Fruit fly (Drosophila melanogaster) whole organism, embryonic: Measurements from ENCODE around the gene udt.

Experiments used
- Abd-B ChIP-seq: fragments of 200-800 bp; sonication (Bioruptor generic); optimal IDR thresholded peaks from 2 replicates; lab custom pipeline; 2018; ENCODE audit warnings: missing biosample characterization, mild to moderate bottlenecking, missing genetic modification characterization, moderate library complexity
- Atf6 ChIP-seq: fragments of 200-800 bp; sonication (Bioruptor generic); IDR thresholded peaks from 2 replicates; pipeline ENCODE4 v1.3.6; 2022; ENCODE audit warnings: missing biosample characterization, missing genetic modification characterization
- BEAF-32 ChIP-seq: fragments of 200-800 bp; sonication (Bioruptor generic); optimal IDR thresholded peaks from 3 replicates; lab custom pipeline; 2017; ENCODE audit warnings: missing biosample characterization, missing genetic modification characterization, mild to moderate bottlenecking, moderate library complexity, missing genetic modification reagents
- CG12104 ChIP-seq: fragments of 200-800 bp; sonication (Bioruptor generic); optimal IDR thresholded peaks from 3 replicates; lab custom pipeline; 2016; ENCODE audit warnings: missing biosample characterization, missing genetic modification characterization
- CG16815 ChIP-seq: fragments of 200-800 bp; sonication (Bioruptor generic); optimal IDR thresholded peaks from 3 replicates; lab custom pipeline; 2017; ENCODE audit warnings: missing biosample characterization, mild to moderate bottlenecking, missing genetic modification characterization
- CG16863 ChIP-seq: fragments of 200-800 bp; sonication (Bioruptor generic); optimal IDR thresholded peaks from 3 replicates; lab custom pipeline; 2016; ENCODE audit warnings: missing biosample characterization, missing genetic modification characterization
- CG18262 ChIP-seq: fragments of 200-800 bp; optimal IDR thresholded peaks from 3 replicates; lab custom pipeline; 2019; ENCODE audit warnings: missing biosample characterization, mild to moderate bottlenecking, missing genetic modification characterization, moderate library complexity
- CG1832 ChIP-seq: fragments of 200-800 bp; sonication (Bioruptor generic); optimal IDR thresholded peaks from 2 replicates; lab custom pipeline; 2017; ENCODE audit warnings: missing biosample characterization, mild to moderate bottlenecking, missing genetic modification characterization, inconsistent platforms
- CG2120 ChIP-seq: fragments of 200-800 bp; sonication (Bioruptor generic); optimal IDR thresholded peaks from 3 replicates; lab custom pipeline; 2016; ENCODE audit warnings: missing biosample characterization, missing genetic modification characterization
- CG3726 ChIP-seq: fragments of 200-800 bp; sonication (Bioruptor generic); IDR thresholded peaks from 3 replicates; pipeline ENCODE4, ENCODE4 v1.3.6; 2022; ENCODE audit warnings: missing biosample characterization, missing genetic modification characterization
- CG4617 ChIP-seq: fragments of 200-800 bp; sonication (Bioruptor generic); optimal IDR thresholded peaks from 3 replicates; lab custom pipeline; 2016; ENCODE audit warnings: missing biosample characterization, missing genetic modification characterization, borderline replicate concordance
- CG4730 ChIP-seq: fragments of 200-800 bp; sonication (Bioruptor generic); IDR thresholded peaks from 2 replicates; pipeline ENCODE4 v1.3.6; 2022; ENCODE audit warnings: missing biosample characterization, missing genetic modification characterization
- CG6175 ChIP-seq: fragments of 200-800 bp; sonication (Bioruptor generic); IDR thresholded peaks from 3 replicates; pipeline ENCODE4 v1.3.6; 2022; ENCODE audit warnings: missing biosample characterization, missing genetic modification characterization
- CG6689 ChIP-seq: fragments of 200-800 bp; sonication (Bioruptor generic); IDR thresholded peaks from 2 replicates; pipeline ENCODE4 v1.3.6; 2022; ENCODE audit warnings: missing biosample characterization, missing genetic modification characterization
- CG7745 ChIP-seq: fragments of 200-800 bp; sonication (Bioruptor generic); optimal IDR thresholded peaks from 2 replicates; lab custom pipeline; 2018; ENCODE audit warnings: missing biosample characterization, mild to moderate bottlenecking, missing genetic modification characterization, moderate library complexity
- CG8281 ChIP-seq: fragments of 200-800 bp; sonication (Bioruptor generic); optimal IDR thresholded peaks from 2 replicates; lab custom pipeline; 2018; ENCODE audit warnings: missing biosample characterization, mild to moderate bottlenecking, missing genetic modification characterization, moderate library complexity
- CG8388 ChIP-seq: fragments of 200-800 bp; sonication (Bioruptor generic); optimal IDR thresholded peaks from 2 replicates; lab custom pipeline; 2019; ENCODE audit warnings: missing biosample characterization, mild to moderate bottlenecking, missing genetic modification characterization, moderate library complexity
- CG8478 ChIP-seq: fragments of >200 bp; optimal IDR thresholded peaks from 2 replicates; lab custom pipeline; 2018
- CG9215 ChIP-seq: fragments of 200-800 bp; sonication (Bioruptor generic); IDR thresholded peaks from 2 replicates; pipeline ENCODE4 v1.3.6; 2022; ENCODE audit warnings: missing biosample characterization, missing genetic modification characterization
- CG9609 ChIP-seq: fragments of 200-800 bp; sonication (Bioruptor generic); optimal IDR thresholded peaks from 3 replicates; lab custom pipeline; 2016; ENCODE audit warnings: missing biosample characterization, missing genetic modification characterization
- Chrac-16 ChIP-seq: fragments of 200-800 bp; sonication (Bioruptor generic); optimal IDR thresholded peaks from 3 replicates; lab custom pipeline; 2016; ENCODE audit warnings: missing biosample characterization, missing genetic modification characterization
- Dfd ChIP-seq, 2 experiments: fragments of >200 bp; optimal IDR thresholded peaks; 2 replicates each; lab custom pipeline; 2017; ENCODE audit warnings: missing biosample characterization in 2 of 2, missing genetic modification characterization in 2 of 2
- Dll ChIP-seq: fragments of 200-800 bp; sonication (Bioruptor generic); IDR thresholded peaks from 4 replicates; pipeline ENCODE4 v1.3.6; 2022; ENCODE audit warnings: missing biosample characterization, missing genetic modification characterization; ENCODE audit not compliant: partially characterized antibody
- Fer3 ChIP-seq: fragments of 200-800 bp; sonication (Bioruptor generic); optimal IDR thresholded peaks from 2 replicates; lab custom pipeline; 2018; ENCODE audit warnings: missing biosample characterization, mild to moderate bottlenecking, missing genetic modification characterization, moderate library complexity
- HHEX ChIP-seq: fragments of 200-800 bp; sonication (Bioruptor generic); optimal IDR thresholded peaks from 3 replicates; lab custom pipeline; 2017; ENCODE audit warnings: missing biosample characterization, mild to moderate bottlenecking, missing genetic modification characterization, missing genetic modification reagents
- HmgZ ChIP-seq: fragments of 200-800 bp; sonication (Bioruptor generic); optimal IDR thresholded peaks from 2 replicates; lab custom pipeline; 2018; ENCODE audit warnings: missing biosample characterization, mild to moderate bottlenecking, missing genetic modification characterization
- Hmx ChIP-seq: fragments of 200-800 bp; sonication (Bioruptor generic); optimal IDR thresholded peaks from 2 replicates; lab custom pipeline; 2016; ENCODE audit warnings: missing biosample characterization, missing genetic modification characterization
- Hr51 ChIP-seq, 2 experiments: fragments of 200-800 bp; sonication (Bioruptor generic); optimal IDR thresholded peaks; 2 replicates in 1 of 2; 3 replicates in 1 of 2; lab custom pipeline; 2016 to 2018; ENCODE audit warnings: missing biosample characterization in 2 of 2, missing genetic modification characterization in 2 of 2, mild to moderate bottlenecking in 1 of 2, moderate library complexity in 1 of 2
- Max ChIP-seq: fragments of 200-800 bp; sonication (Bioruptor generic); optimal IDR thresholded peaks from 2 replicates; lab custom pipeline; 2016; ENCODE audit warnings: missing biosample characterization, mild to moderate bottlenecking, missing genetic modification characterization
- Sox102F ChIP-seq: fragments of 200-800 bp; sonication (Bioruptor generic); optimal IDR thresholded peaks from 2 replicates; lab custom pipeline; 2018; ENCODE audit warnings: missing biosample characterization, mild to moderate bottlenecking, missing genetic modification characterization, moderate library complexity
- Ssrp ChIP-seq: fragments of 200-800 bp; sonication (Bioruptor generic); optimal IDR thresholded peaks from 2 replicates; lab custom pipeline; 2018; ENCODE audit warnings: missing biosample characterization, mild to moderate bottlenecking, missing genetic modification characterization, moderate library complexity
- Tbp ChIP-seq: fragments of >200 bp; optimal IDR thresholded peaks from 2 replicates; lab custom pipeline; 2018; ENCODE audit warnings: missing biosample characterization, missing genetic modification characterization
- ara ChIP-seq: fragments of 200-800 bp; sonication (Bioruptor generic); IDR thresholded peaks from 2 replicates; pipeline ENCODE4 v1.3.6; 2022; ENCODE audit warnings: missing biosample characterization, missing genetic modification characterization
- caup ChIP-seq: fragments of 200-800 bp; sonication (Bioruptor generic); optimal IDR thresholded peaks from 3 replicates; lab custom pipeline; 2017; ENCODE audit warnings: missing biosample characterization, mild to moderate bottlenecking, missing genetic modification characterization, moderate library complexity; ENCODE audit not compliant: severe bottlenecking
- croc ChIP-seq: fragments of 200-800 bp; sonication (Bioruptor generic); conservative IDR thresholded peaks from 3 replicates; pipeline ENCODE4 v1.3.6; 2022; ENCODE audit warnings: missing biosample characterization, missing genetic modification characterization
- disco-r ChIP-seq: fragments of 200-800 bp; sonication (Bioruptor generic); optimal IDR thresholded peaks from 2 replicates; lab custom pipeline; 2016; ENCODE audit warnings: missing biosample characterization, missing genetic modification characterization
- fu2 ChIP-seq: fragments of 200-800 bp; sonication (Bioruptor generic); optimal IDR thresholded peaks from 2 replicates; lab custom pipeline; 2016; ENCODE audit warnings: missing biosample characterization, missing genetic modification characterization
- gcm ChIP-seq: fragments of 200-800 bp; sonication (Bioruptor generic); optimal IDR thresholded peaks from 2 replicates; lab custom pipeline; 2019; ENCODE audit warnings: missing biosample characterization, mild to moderate bottlenecking, missing genetic modification characterization, moderate library complexity
- gsb ChIP-seq: fragments of 200-800 bp; sonication (Bioruptor generic); IDR thresholded peaks from 2 replicates; pipeline ENCODE4 v1.3.6; 2022; ENCODE audit warnings: missing biosample characterization, missing genetic modification characterization
- ind ChIP-seq: fragments of 200-800 bp; sonication (Bioruptor generic); optimal IDR thresholded peaks from 3 replicates; lab custom pipeline; 2016; ENCODE audit warnings: missing biosample characterization, missing genetic modification characterization
- inv ChIP-seq: fragments of 200-800 bp; sonication (Bioruptor generic); IDR thresholded peaks from 2 replicates; pipeline ENCODE4 v1.3.6; 2022; ENCODE audit warnings: missing biosample characterization, missing genetic modification characterization; ENCODE audit not compliant: partially characterized antibody
- klu ChIP-seq: fragments of 200-800 bp; sonication (Bioruptor generic); IDR thresholded peaks from 2 replicates; pipeline ENCODE4 v1.3.6; 2022; ENCODE audit warnings: missing biosample characterization, missing genetic modification characterization
- lbe ChIP-seq: fragments of 200-800 bp; sonication (Bioruptor generic); optimal IDR thresholded peaks from 2 replicates; lab custom pipeline; 2016; ENCODE audit warnings: missing biosample characterization, mild to moderate bottlenecking, missing genetic modification characterization
- lov ChIP-seq, 2 experiments: fragments of 200-800 bp in 1 of 2; fragments of >200 bp in 1 of 2; sonication (Bioruptor generic) in 1 of 2; IDR thresholded peaks in 1 of 2; optimal IDR thresholded peaks in 1 of 2; 2 replicates in 1 of 2; 3 replicates in 1 of 2; pipeline versions ENCODE4 v1.3.6 to Lab custom; 2017 to 2022; ENCODE audit warnings: missing biosample characterization in 1 of 2, missing genetic modification characterization in 1 of 2
- nmo ChIP-seq: fragments of 200-800 bp; sonication (Bioruptor generic); optimal IDR thresholded peaks from 2 replicates; lab custom pipeline; 2018; ENCODE audit warnings: missing biosample characterization, mild to moderate bottlenecking, missing genetic modification characterization, moderate library complexity
- nom ChIP-seq: fragments of 200-800 bp; sonication (Bioruptor generic); optimal IDR thresholded peaks from 2 replicates; lab custom pipeline; 2017; ENCODE audit warnings: missing biosample characterization, missing genetic modification characterization, mild to moderate bottlenecking, moderate library complexity, missing genetic modification reagents
- pho ChIP-seq: fragments of 200-800 bp; sonication (Bioruptor generic); optimal IDR thresholded peaks from 2 replicates; lab custom pipeline; 2016; ENCODE audit warnings: missing biosample characterization, missing genetic modification characterization
- psq ChIP-seq: fragments of 200-800 bp; sonication (Bioruptor generic); optimal IDR thresholded peaks from 2 replicates; lab custom pipeline; 2017; ENCODE audit warnings: missing biosample characterization, missing genetic modification characterization
- sna ChIP-seq: fragments of 200-800 bp; sonication (Bioruptor generic); IDR thresholded peaks from 2 replicates; pipeline ENCODE4 v1.3.6; 2022; ENCODE audit warnings: missing biosample characterization, missing genetic modification characterization; ENCODE audit not compliant: partially characterized antibody

Gene udt

DNA sequence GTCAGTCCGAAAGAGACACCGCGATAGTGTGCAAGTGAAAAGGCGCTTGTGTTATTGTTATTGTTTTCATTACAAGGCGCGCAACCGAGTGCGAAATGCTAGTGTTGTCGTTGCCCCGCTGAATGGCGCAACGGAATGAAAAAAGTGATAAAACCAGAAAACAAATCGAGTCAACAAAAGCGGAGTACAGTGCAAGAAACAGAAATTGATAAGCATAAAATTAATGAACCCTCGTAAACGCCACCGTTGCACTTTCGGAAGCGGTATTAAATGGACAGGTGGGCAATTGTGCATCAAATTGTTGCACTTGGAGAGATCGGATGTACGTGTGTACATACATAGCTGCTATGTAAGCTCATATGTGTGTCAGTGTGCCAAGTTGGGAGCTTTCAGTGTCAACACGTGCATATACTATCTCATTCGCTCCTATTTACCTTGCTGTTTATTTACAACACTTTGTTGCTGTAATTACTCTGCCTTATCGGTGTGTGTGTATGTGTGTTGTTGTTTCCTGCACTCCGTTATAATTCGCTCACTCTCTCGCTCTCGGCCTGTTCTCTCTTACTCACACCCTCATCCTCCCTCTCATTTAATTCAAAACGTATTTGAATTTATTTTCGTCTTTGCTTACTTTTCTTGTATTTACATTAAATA is 39.6 kb downstream of the udt start (continued):
- TF ChIP-seq CG8388, result no peak
- TF ChIP-seq CG9609 (GFP tag; lab: Kevin White, UChicago), result no peak
- peak; percentile 52 for TF ChIP-seq CG8281 (tag; lab: Kevin White, UChicago)
- no peak for TF ChIP-seq Hr51 (GFP tag; optimal IDR thresholded peaks at IDR 0.05; lab: Kevin White, UChicago)
- TF ChIP-seq CG4617, result no peak
- peak; percentile 27 for TF ChIP-seq caup (GFP tag; lab: Kevin White, UChicago)
- TF ChIP-seq CG2120, result no peak
- no peak for TF ChIP-seq lov (optimal IDR thresholded peaks at IDR 0.05; lab: Kevin White, UChicago)
- no peak; the same call in 2 of the 3 replicates for TF ChIP-seq lov (GFP tag; IDR thresholded peaks at IDR 0.05; lab: Robert Waterston, UW)
- peak; percentile 24 for TF ChIP-seq Sox102F (GFP tag; lab: Kevin White, UChicago)
- TF ChIP-seq CG12104 (GFP tag; lab: Kevin White, UChicago), result peak; percentile 79
- no peak for TF ChIP-seq fu2 (GFP tag; lab: Kevin White, UChicago)
- TF ChIP-seq CG9215 (GFP tag; lab: Robert Waterston, UW), result no peak
- no peak for TF ChIP-seq Dll (GFP tag; lab: Robert Waterston, UW)
- no peak for TF ChIP-seq pho (GFP tag; lab: Kevin White, UChicago)
- no peak for TF ChIP-seq Dfd (GFP tag; optimal IDR thresholded peaks at IDR 0.05; lab: Kevin White, UChicago)
- peak; percentile 18 for TF ChIP-seq ind
- peak; percentile 52; the same call in 1 of the 2 replicates for TF ChIP-seq Atf6
- TF ChIP-seq inv, result no peak
- peak; percentile 39 for TF ChIP-seq lbe (GFP tag; lab: Kevin White, UChicago)
- TF ChIP-seq psq (GFP tag; lab: Kevin White, UChicago), result no peak
- TF ChIP-seq CG16815 (GFP tag; lab: Kevin White, UChicago), result no peak
- no peak for TF ChIP-seq Hmx (GFP tag; lab: Kevin White, UChicago)
- no peak for TF ChIP-seq CG16863 (GFP tag; lab: Kevin White, UChicago)
- peak; percentile 59; the same call in 1 of the 2 replicates for TF ChIP-seq gsb (GFP tag; lab: Robert Waterston, UW)
- TF ChIP-seq Tbp (GFP tag; lab: Kevin White, UChicago), result no peak
- TF ChIP-seq HmgZ (tag; lab: Kevin White, UChicago), result peak; percentile 15
- no peak; the same call in 2 of the 3 replicates for TF ChIP-seq croc (GFP tag; lab: Robert Waterston, UW)
- TF ChIP-seq ara (GFP tag; lab: Robert Waterston, UW), result peak; percentile 77
- peak; percentile 17; the same call in 1 of the 2 replicates for TF ChIP-seq CG4730 (GFP tag; lab: Robert Waterston, UW)
- TF ChIP-seq klu, result no peak
- TF ChIP-seq BEAF-32 (GFP tag; lab: Kevin White, UChicago), result no peak
- TF ChIP-seq Ssrp (tag; lab: Kevin White, UChicago), result no peak
- TF ChIP-seq Abd-B (GFP tag; lab: Kevin White, UChicago), result no peak
- TF ChIP-seq CG6175 (GFP tag; lab: Robert Waterston, UW), result no peak
- TF ChIP-seq sna, result no peak
- no peak for TF ChIP-seq nmo (GFP tag; lab: Kevin White, UChicago)
- no peak for TF ChIP-seq CG8478 (lab: Kevin White, UChicago)
- peak; percentile 26 for TF ChIP-seq gcm (GFP tag; lab: Kevin White, UChicago)
- no peak for TF ChIP-seq disco-r
- TF ChIP-seq HHEX (GFP tag; lab: Kevin White, UChicago), result peak; percentile 84
- TF ChIP-seq CG7745, result no peak
- no peak for TF ChIP-seq CG1832
- peak; percentile 10 for TF ChIP-seq Max (GFP tag; lab: Kevin White, UChicago)
- TF ChIP-seq CG3726 (GFP tag; lab: Robert Waterston, UW), result peak; percentile 79; the same call in 2 of the 3 replicates
- TF ChIP-seq CG18262, result peak; percentile 9
- peak; percentile 54 for TF ChIP-seq nom
- TF ChIP-seq Chrac-16 (GFP tag; lab: Kevin White, UChicago), result no peak
- no peak for TF ChIP-seq CG6689 (GFP tag; lab: Robert Waterston, UW)
- TF ChIP-seq Fer3 (tag; lab: Kevin White, UChicago), result no peak
